Fruit fly (Drosophila melanogaster) whole organism, embryonic: ENCODE data around the gene Pfas.

Experiments used
- B-H2 ChIP-seq: fragments of 200-800 bp; sonication (Bioruptor generic); optimal IDR thresholded peaks from 2 replicates; lab custom pipeline; 2018; ENCODE audit warnings: missing biosample characterization, mild to moderate bottlenecking, missing genetic modification characterization
- CG10209 ChIP-seq: fragments of 200-800 bp; sonication (Bioruptor generic); optimal IDR thresholded peaks from 3 replicates; lab custom pipeline; 2017; ENCODE audit warnings: missing biosample characterization, mild to moderate bottlenecking, missing genetic modification characterization, missing genetic modification reagents
- CG11696 ChIP-seq: fragments of 200-800 bp; sonication (Bioruptor generic); IDR thresholded peaks from 2 replicates; pipeline ENCODE4 v1.3.6; 2022; ENCODE audit warnings: missing biosample characterization, missing genetic modification characterization
- CG12769 ChIP-seq: fragments of 200-800 bp; sonication (Bioruptor generic); optimal IDR thresholded peaks from 2 replicates; lab custom pipeline; 2019; ENCODE audit warnings: missing biosample characterization, mild to moderate bottlenecking, missing genetic modification characterization, moderate library complexity
- CG12942 ChIP-seq: fragments of 200-800 bp; sonication (Bioruptor generic); optimal IDR thresholded peaks from 3 replicates; lab custom pipeline; 2016; ENCODE audit warnings: missing biosample characterization, missing genetic modification characterization
- CG13296 ChIP-seq: fragments of 200-800 bp; sonication (Bioruptor generic); optimal IDR thresholded peaks from 3 replicates; lab custom pipeline; 2018; ENCODE audit warnings: missing biosample characterization, mild to moderate bottlenecking, missing genetic modification characterization
- CG13624 ChIP-seq: fragments of 200-800 bp; sonication (Bioruptor generic); optimal IDR thresholded peaks from 2 replicates; lab custom pipeline; 2016; ENCODE audit warnings: missing biosample characterization, missing genetic modification characterization
- CG14014 ChIP-seq: fragments of 200-800 bp; sonication (Bioruptor generic); IDR thresholded peaks from 2 replicates; pipeline ENCODE4 v1.3.6; 2022; ENCODE audit warnings: missing biosample characterization, missing genetic modification characterization
- CG15601 ChIP-seq: fragments of 200-800 bp; sonication (Bioruptor generic); optimal IDR thresholded peaks from 3 replicates; lab custom pipeline; 2019; ENCODE audit warnings: missing biosample characterization, mild to moderate bottlenecking, missing genetic modification characterization, moderate library complexity
- CG1603 ChIP-seq: fragments of 200-800 bp; sonication (Bioruptor generic); optimal IDR thresholded peaks from 2 replicates; lab custom pipeline; 2019; ENCODE audit warnings: missing biosample characterization, mild to moderate bottlenecking, missing genetic modification characterization, moderate library complexity
- CG17385 ChIP-seq: fragments of 200-800 bp; sonication (Bioruptor generic); optimal IDR thresholded peaks from 3 replicates; lab custom pipeline; 2018; ENCODE audit warnings: missing biosample characterization, mild to moderate bottlenecking, missing genetic modification characterization
- CG17568 ChIP-seq: fragments of 200-800 bp; sonication (Bioruptor generic); optimal IDR thresholded peaks from 2 replicates; lab custom pipeline; 2018; ENCODE audit warnings: missing biosample characterization, mild to moderate bottlenecking, missing genetic modification characterization, moderate library complexity
- CG17802 ChIP-seq: fragments of 200-800 bp; sonication (Bioruptor generic); optimal IDR thresholded peaks from 2 replicates; lab custom pipeline; 2018; ENCODE audit warnings: missing biosample characterization, mild to moderate bottlenecking, missing genetic modification characterization, moderate library complexity
- CG18262 ChIP-seq: fragments of 200-800 bp; optimal IDR thresholded peaks from 3 replicates; lab custom pipeline; 2019; ENCODE audit warnings: missing biosample characterization, mild to moderate bottlenecking, missing genetic modification characterization, moderate library complexity
- CG18619 ChIP-seq: fragments of 200-800 bp; sonication (Bioruptor generic); optimal IDR thresholded peaks from 3 replicates; lab custom pipeline; 2017; ENCODE audit warnings: missing biosample characterization, mild to moderate bottlenecking, missing genetic modification characterization
- CG34376 ChIP-seq: fragments of 200-800 bp; sonication (Bioruptor generic); optimal IDR thresholded peaks from 2 replicates; lab custom pipeline; 2018; ENCODE audit warnings: missing biosample characterization, mild to moderate bottlenecking, missing genetic modification characterization
- CG6791 ChIP-seq: fragments of 200-800 bp; sonication (Bioruptor generic); IDR thresholded peaks from 3 replicates; pipeline ENCODE4 v1.3.6; 2022; ENCODE audit warnings: missing biosample characterization, missing genetic modification characterization; ENCODE audit not compliant: partially characterized antibody
- CG7556 ChIP-seq: fragments of 200-800 bp; sonication (Bioruptor generic); optimal IDR thresholded peaks from 2 replicates; lab custom pipeline; 2017; ENCODE audit warnings: missing biosample characterization, mild to moderate bottlenecking, missing genetic modification characterization
- CG9876 ChIP-seq: fragments of 200-800 bp; sonication (Bioruptor generic); optimal IDR thresholded peaks from 2 replicates; lab custom pipeline; 2016; ENCODE audit warnings: missing biosample characterization, missing genetic modification characterization
- Deaf1 ChIP-seq: fragments of 200-800 bp; optimal IDR thresholded peaks from 3 replicates; lab custom pipeline; 2019; ENCODE audit warnings: missing biosample characterization, mild to moderate bottlenecking, missing genetic modification characterization, moderate library complexity
- Doc3 ChIP-seq: fragments of 200-800 bp; sonication (Bioruptor generic); IDR thresholded peaks from 3 replicates; pipeline ENCODE4 v1.3.6; 2022; ENCODE audit warnings: missing biosample characterization, missing genetic modification characterization; ENCODE audit not compliant: partially characterized antibody
- Ets65A ChIP-seq: fragments of 200-800 bp; sonication (Bioruptor generic); peaks from one replicate; lab custom pipeline; 2016; ENCODE audit warnings: missing biosample characterization, missing genetic modification characterization
- Fer1 ChIP-seq: fragments of 200-800 bp; sonication (Bioruptor generic); optimal IDR thresholded peaks from 2 replicates; lab custom pipeline; 2017; ENCODE audit warnings: missing biosample characterization, mild to moderate bottlenecking, missing genetic modification characterization
- HHEX ChIP-seq: fragments of 200-800 bp; sonication (Bioruptor generic); optimal IDR thresholded peaks from 3 replicates; lab custom pipeline; 2017; ENCODE audit warnings: missing biosample characterization, mild to moderate bottlenecking, missing genetic modification characterization, missing genetic modification reagents
- Hey ChIP-seq: fragments of 200-800 bp; sonication (Bioruptor generic); optimal IDR thresholded peaks from 3 replicates; lab custom pipeline; 2018; ENCODE audit warnings: missing biosample characterization, mild to moderate bottlenecking, missing genetic modification characterization
- Hmr ChIP-seq: fragments of 200-800 bp; sonication (Bioruptor generic); optimal IDR thresholded peaks from 3 replicates; lab custom pipeline; 2017; ENCODE audit warnings: mild to moderate bottlenecking, missing biosample characterization, missing genetic modification reagents, missing genetic modification characterization
- Med ChIP-seq: fragments of 200-800 bp; sonication (Bioruptor generic); peaks from one replicate; lab custom pipeline; 2016; ENCODE audit warnings: missing biosample characterization, missing genetic modification characterization, mild to moderate bottlenecking, inconsistent platforms, moderate library complexity
- NC2β ChIP-seq: fragments of 200-800 bp; sonication (Bioruptor generic); optimal IDR thresholded peaks from 2 replicates; lab custom pipeline; 2016; ENCODE audit warnings: missing biosample characterization, missing genetic modification characterization
- Nf-YC ChIP-seq: fragments of 200-800 bp; optimal IDR thresholded peaks from 3 replicates; lab custom pipeline; 2019; ENCODE audit warnings: missing biosample characterization, mild to moderate bottlenecking, missing genetic modification characterization, moderate library complexity
- Oaz ChIP-seq: fragments of 200-800 bp; sonication (Bioruptor generic); IDR thresholded peaks from 2 replicates; pipeline ENCODE4 v1.3.6; 2022; ENCODE audit warnings: missing biosample characterization, missing genetic modification characterization
- Pdp1 ChIP-seq, 2 experiments: fragments of 200-800 bp; sonication (Bioruptor generic); optimal IDR thresholded peaks; 3 replicates each; lab custom pipeline; 2016; ENCODE audit warnings: missing biosample characterization in 2 of 2, missing genetic modification characterization in 2 of 2, mild to moderate bottlenecking in 1 of 2, moderate library complexity in 1 of 2
- br ChIP-seq: fragments of >200 bp; optimal IDR thresholded peaks from 2 replicates; lab custom pipeline; 2017
- cad ChIP-seq: fragments of >200 bp; optimal IDR thresholded peaks from 2 replicates; lab custom pipeline; 2017; ENCODE audit warnings: missing biosample characterization, missing genetic modification characterization
- cg ChIP-seq: fragments of 200-800 bp; sonication (Bioruptor generic); optimal IDR thresholded peaks from 3 replicates; lab custom pipeline; 2019; ENCODE audit warnings: missing biosample characterization, mild to moderate bottlenecking, missing genetic modification characterization, moderate library complexity
- chif ChIP-seq, 2 experiments: fragments of 200-800 bp; sonication (Bioruptor generic); optimal IDR thresholded peaks; 3 replicates each; lab custom pipeline; 2016; ENCODE audit warnings: missing biosample characterization in 2 of 2, missing genetic modification characterization in 2 of 2
- chinmo ChIP-seq: fragments of 200-800 bp; sonication (Bioruptor generic); IDR thresholded peaks from 4 replicates; pipeline ENCODE4 v1.3.6; 2022; ENCODE audit warnings: missing biosample characterization, missing genetic modification characterization; ENCODE audit not compliant: partially characterized antibody
- corto ChIP-seq: fragments of 200-800 bp; sonication (Bioruptor generic); optimal IDR thresholded peaks from 2 replicates; lab custom pipeline; 2016; ENCODE audit warnings: missing biosample characterization, mild to moderate bottlenecking, missing genetic modification characterization, moderate library complexity
- crc ChIP-seq: fragments of 200-800 bp; sonication (Bioruptor generic); optimal IDR thresholded peaks from 2 replicates; lab custom pipeline; 2016; ENCODE audit warnings: missing biosample characterization, missing genetic modification characterization
- eve ChIP-seq, 2 experiments: fragments of >200 bp; optimal IDR thresholded peaks; 2 replicates each; lab custom pipeline; 2017; ENCODE audit warnings: missing biosample characterization in 2 of 2, missing genetic modification characterization in 2 of 2
- fd102C ChIP-seq: fragments of 200-800 bp; sonication (Bioruptor generic); optimal IDR thresholded peaks from 2 replicates; lab custom pipeline; 2018; ENCODE audit warnings: missing biosample characterization, mild to moderate bottlenecking, missing genetic modification characterization, moderate library complexity
- ftz-f1 ChIP-seq: fragments of 200-800 bp; sonication (Bioruptor generic); optimal IDR thresholded peaks from 2 replicates; lab custom pipeline; 2016; ENCODE audit warnings: missing biosample characterization, missing genetic modification characterization
- kni ChIP-seq: fragments of 200-800 bp; sonication (Bioruptor generic); optimal IDR thresholded peaks from 3 replicates; lab custom pipeline; 2017; ENCODE audit warnings: mild to moderate bottlenecking, missing biosample characterization, missing genetic modification reagents, missing genetic modification characterization
- lab ChIP-seq: fragments of 200-800 bp; sonication (Bioruptor generic); optimal IDR thresholded peaks from 3 replicates; lab custom pipeline; 2017; ENCODE audit warnings: missing biosample characterization, missing genetic modification characterization, mild to moderate bottlenecking, moderate library complexity, missing genetic modification reagents
- maf-S ChIP-seq: fragments of 200-800 bp; sonication (Bioruptor generic); optimal IDR thresholded peaks from 2 replicates; lab custom pipeline; 2016; ENCODE audit warnings: missing biosample characterization, missing genetic modification characterization
- schlank ChIP-seq: fragments of 200-800 bp; sonication (Bioruptor generic); optimal IDR thresholded peaks from 2 replicates; lab custom pipeline; 2018; ENCODE audit warnings: missing biosample characterization, mild to moderate bottlenecking, missing genetic modification characterization
- sd ChIP-seq: fragments of 200-800 bp; sonication (Bioruptor generic); optimal IDR thresholded peaks from 3 replicates; lab custom pipeline; 2018; ENCODE audit warnings: missing biosample characterization, mild to moderate bottlenecking, missing genetic modification characterization, moderate library complexity
- unpg ChIP-seq: fragments of 200-800 bp; sonication (Bioruptor generic); optimal IDR thresholded peaks from 3 replicates; lab custom pipeline; 2018; ENCODE audit warnings: missing biosample characterization, mild to moderate bottlenecking, missing genetic modification characterization, moderate library complexity
- usp ChIP-seq: fragments of >200 bp; optimal IDR thresholded peaks from 2 replicates; lab custom pipeline; 2017; ENCODE audit warnings: missing biosample characterization, missing genetic modification characterization
- vnd ChIP-seq: fragments of 200-800 bp; sonication (Bioruptor generic); IDR thresholded peaks from 3 replicates; pipeline ENCODE4 v1.3.6; 2022; ENCODE audit warnings: missing biosample characterization, missing genetic modification characterization; ENCODE audit not compliant: partially characterized antibody

The Pfas gene

dm6 chr2L:6082936-6083627 lies 37.2 kb upstream of the Pfas start (continued):
- TF ChIP-seq Deaf1 (tag; lab: Kevin White, UChicago) (peak; percentile 99), NC2β (GFP tag; lab: Kevin White, UChicago) (peak; percentile 2), CG34376 (GFP tag; lab: Kevin White, UChicago) (peak; percentile 95), br (no peak), CG9876 (GFP tag; lab: Kevin White, UChicago) (no peak), CG17568 (GFP tag; lab: Kevin White, UChicago) (peak; percentile 54), vnd (GFP tag; lab: Robert Waterston, UW) (0 out of 3 replicates have a peak, but pooled peaks have one; percentile 21), cad (GFP tag; lab: Kevin White, UChicago) (no peak), HHEX (peak; percentile 45), CG10209 (peak; percentile 34), CG18619 (GFP tag; lab: Kevin White, UChicago) (peak; percentile 26), Med (peak; percentile 73), CG15601 (tag; lab: Kevin White, UChicago) (no peak), cg (GFP tag; lab: Kevin White, UChicago) (peak; percentile 60), Ets65A (GFP tag; lab: Kevin White, UChicago) (peak; percentile 60), crc (GFP tag; lab: Kevin White, UChicago) (no peak), unpg (peak; percentile 15), CG7556 (GFP tag; lab: Kevin White, UChicago) (peak; percentile 5), Hey (peak; percentile 73), CG12769 (peak; percentile 70), CG13296 (GFP tag; lab: Kevin White, UChicago) (peak; percentile 53), lab (GFP tag; lab: Kevin White, UChicago) (peak; percentile 56), CG11696 (GFP tag; lab: Robert Waterston, UW) (no peak), Pdp1 (GFP tag; optimal IDR thresholded peaks at IDR 0.05; lab: Kevin White, UChicago) (peak in 1 of 2 experiments; percentile 70), CG1603 (tag; lab: Kevin White, UChicago) (peak; percentile 19), maf-S (GFP tag; lab: Kevin White, UChicago) (no peak), CG6791 (GFP tag; lab: Robert Waterston, UW) (0 out of 3 replicates have a peak, but pooled peaks have one; percentile 13), B-H2 (GFP tag; lab: Kevin White, UChicago) (peak; percentile 3), Nf-YC (tag; lab: Kevin White, UChicago) (peak; percentile 57), CG14014 (GFP tag; lab: Robert Waterston, UW) (peak; percentile 11; the same call in 1 of the 2 replicates), kni (GFP tag; lab: Kevin White, UChicago) (peak; percentile 37), schlank (tag; lab: Kevin White, UChicago) (peak; percentile 8), sd (tag; lab: Kevin White, UChicago) (peak; percentile 80), chif (GFP tag; optimal IDR thresholded peaks at IDR 0.05; lab: Kevin White, UChicago) (no peak), Fer1 (peak; percentile 57), Hmr (GFP tag; lab: Kevin White, UChicago) (peak; percentile 76), eve (GFP tag; optimal IDR thresholded peaks at IDR 0.05; lab: Kevin White, UChicago) (peak in 1 of 2 experiments; percentile 88)

dm6 chr2L:6082157-6082645 lies 36.4 kb upstream of the Pfas start, which contains the start of gene Kr-h1:
Gene Kr-h1 (plus strand): TSS chr2L:6082603.
- no peak for TF ChIP-seq usp (GFP tag; lab: Kevin White, UChicago)
- peak; percentile 43 for TF ChIP-seq corto (GFP tag; lab: Kevin White, UChicago)
- peak; percentile 27 for TF ChIP-seq B-H2 (GFP tag; lab: Kevin White, UChicago)
- TF ChIP-seq CG12769 = peak; percentile 11
- no peak for TF ChIP-seq CG18262 (tag; lab: Kevin White, UChicago)
- TF ChIP-seq CG13624 = no peak
- TF ChIP-seq chinmo (GFP tag; lab: Robert Waterston, UW) = peak; percentile 96
- TF ChIP-seq CG17802 (tag; lab: Kevin White, UChicago) = no peak
- TF ChIP-seq Doc3 = no peak
- TF ChIP-seq Oaz = no peak
- TF ChIP-seq ftz-f1 (GFP tag; lab: Kevin White, UChicago) = peak; percentile 44
- no peak for TF ChIP-seq CG12942 (GFP tag; lab: Kevin White, UChicago)
- TF ChIP-seq CG17385 (GFP tag; lab: Kevin White, UChicago) = no peak
- no peak for TF ChIP-seq fd102C (GFP tag; lab: Kevin White, UChicago)
